Worm (Caenorhabditis elegans) whole organism, young adult: Measurements from ENCODE around the gene F21E9.2.
A peak's percentile ranks its signal among the peaks of the same experiment; 100 is the strongest.

ENCODE experiments used
- T07F8.4 ChIP-seq: sonication (generic microtip); optimal IDR thresholded peaks from 2 replicates; lab custom pipeline; 2016; ENCODE audit warnings: mild to moderate bottlenecking, missing genetic modification characterization, moderate library complexity, missing compliant biosample characterization
- Y95B8A.8 ChIP-seq: fragments of 200-800 bp; sonication (Bioruptor generic); IDR thresholded peaks from 2 replicates; pipeline ENCODE4 v1.3.6; 2022; ENCODE audit warnings: missing genetic modification reagents, missing genetic modification characterization, missing compliant biosample characterization
- him-1 ChIP-seq: sonication (generic microtip); optimal IDR thresholded peaks from 2 replicates; lab custom pipeline; 2016; ENCODE audit warnings: missing genotype, missing genetic modification reagents, missing genetic modification characterization, missing compliant biosample characterization
- lin-40 ChIP-seq: sonication (generic microtip); optimal IDR thresholded peaks from 2 replicates; lab custom pipeline; 2016; ENCODE audit warnings: missing genetic modification characterization, mild to moderate bottlenecking, missing compliant biosample characterization, missing genotype, missing genetic modification reagents
- nfya-1 ChIP-seq: sonication (generic microtip); optimal IDR thresholded peaks from 2 replicates; lab custom pipeline; 2017; ENCODE audit warnings: antibody characterized with exemption, missing compliant biosample characterization, missing genetic modification characterization, borderline replicate concordance; ENCODE audit not compliant: insufficient read depth
- unc-130 ChIP-seq: sonication (generic microtip); optimal IDR thresholded peaks from 2 replicates; lab custom pipeline; 2016; ENCODE audit warnings: missing genetic modification reagents, missing genetic modification characterization, missing compliant biosample characterization
- ztf-18 ChIP-seq: sonication (generic microtip); optimal IDR thresholded peaks from 2 replicates; lab custom pipeline; 2016; ENCODE audit warnings: missing genotype, mild to moderate bottlenecking, missing genetic modification characterization, missing compliant biosample characterization

F21E9.2 gene

ce11 chrX:1293471-1293870 lies 36.3 kb downstream of the F21E9.2 start:
- TF ChIP-seq T07F8.4 (tag; lab: Kevin White, UChicago) (no peak), lin-40 (no peak), nfya-1 (tag; lab: Kevin White, UChicago) (no peak), unc-130 (GFP tag; lab: Kevin White, UChicago) (no peak)

ce11 chrX:1292894-1293293 lies 36.9 kb downstream of the F21E9.2 start:
- no peak for TF ChIP-seq Y95B8A.8
- TF ChIP-seq him-1 (tag; lab: Kevin White, UChicago), result peak; percentile 87
- TF ChIP-seq ztf-18 (tag; lab: Kevin White, UChicago), result no peak
